Worm (Caenorhabditis elegans): ENCODE data around the gene C56G2.15.
A peak's percentile ranks its signal among the peaks of the same experiment; 100 is the strongest.

C56G2.15 gene

DNA sequence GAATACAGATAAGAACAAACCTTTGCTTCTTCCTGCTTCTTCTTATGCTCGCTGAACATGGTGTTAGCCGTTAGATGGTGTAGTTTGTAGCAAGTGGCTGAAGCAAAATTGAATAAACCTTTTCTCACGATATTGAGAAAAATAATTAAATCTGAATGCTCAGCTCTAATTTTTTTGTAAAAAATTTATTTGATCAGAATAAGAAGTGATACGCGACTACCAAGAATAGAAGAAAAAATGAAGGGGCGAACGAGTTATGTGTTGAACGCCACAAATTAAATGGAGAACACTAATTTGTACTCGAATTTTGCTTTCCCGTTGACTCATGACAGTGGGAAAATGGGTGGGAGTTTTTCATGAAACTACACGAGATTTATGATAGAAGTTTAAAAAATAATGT, 24.5 kb downstream of the C56G2.15 start, which contains the start of gene C56G2.9:
Gene C56G2.9, minus strand, starts transcription at position 101 of the 400 bp plus-strand sequence.
- no peak for TF ChIP-seq dmd-4 (tag; optimal IDR thresholded peaks at IDR 0.05; ENCODE audit: borderline replicate concordance)
- TF ChIP-seq ceh-18 (tag; optimal IDR thresholded peaks at IDR 0.05): no peak
- no peak for TF ChIP-seq syd-9 (tag; optimal IDR thresholded peaks at IDR 0.05)
- no peak for TF ChIP-seq ets-4 (tag; optimal IDR thresholded peaks at IDR 0.05)
- TF ChIP-seq odd-2 (tag; optimal IDR thresholded peaks at IDR 0.05): no peak
- TF ChIP-seq fkh-10 (GFP tag; optimal IDR thresholded peaks at IDR 0.05): no peak
- no peak for TF ChIP-seq pqm-1 (tag; optimal IDR thresholded peaks at IDR 0.05)
- no peak for TF ChIP-seq unc-3 (GFP tag; conservative IDR thresholded peaks at IDR 0.05)
- TF ChIP-seq unc-3 (tag; optimal IDR thresholded peaks at IDR 0.05): no peak
- no peak for TF ChIP-seq tbx-2 (tag; optimal IDR thresholded peaks at IDR 0.05)
- no peak for TF ChIP-seq pax-1 (tag; optimal IDR thresholded peaks at IDR 0.05)
- TF ChIP-seq hlh-8 (tag; optimal IDR thresholded peaks at IDR 0.05): no peak
- no peak for TF ChIP-seq K02D7.2 (tag; optimal IDR thresholded peaks at IDR 0.05)
- no peak for TF ChIP-seq ceh-30 (tag; optimal IDR thresholded peaks at IDR 0.05)
- no peak for TF ChIP-seq ceh-22 (tag; optimal IDR thresholded peaks at IDR 0.05)

DNA sequence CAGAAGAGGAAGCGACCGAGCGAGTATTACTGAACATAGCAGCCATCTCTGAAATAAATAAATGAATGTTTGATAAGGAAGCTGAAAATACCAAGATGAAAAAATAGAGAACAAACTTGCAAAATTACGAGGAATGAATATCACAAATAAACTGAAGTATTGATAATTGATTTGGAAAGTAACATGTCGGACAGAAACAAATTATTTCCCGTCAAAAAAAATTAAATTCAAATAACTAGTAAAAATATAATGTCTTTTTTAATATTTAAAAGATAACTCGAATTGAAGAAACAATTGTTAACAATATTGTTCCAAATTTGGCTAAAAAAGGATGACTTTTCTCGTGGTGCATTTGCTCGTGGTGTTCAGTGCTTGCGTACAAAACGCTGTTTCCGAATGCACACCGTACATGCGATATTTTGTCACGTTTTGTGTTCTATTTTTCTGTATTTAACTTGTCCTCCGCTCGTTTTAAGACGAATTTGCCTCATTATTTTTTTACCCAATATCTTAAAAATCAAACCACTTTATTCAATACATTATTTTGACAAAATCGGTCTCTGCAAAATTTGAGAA, 25.7 kb downstream of the C56G2.15 start, which contains the start of gene rpn-13:
Gene rpn-13, minus strand, starts transcription at position 51 of the 576 bp plus-strand sequence.
- peak; percentile 70 for TF ChIP-seq hlh-30 (tag; optimal IDR thresholded peaks at IDR 0.05; ENCODE audit: insufficient read depth)
- TF ChIP-seq ztf-16 (tag; optimal IDR thresholded peaks at IDR 0.05): no peak
- no peak for TF ChIP-seq unc-42 (tag; optimal IDR thresholded peaks at IDR 0.05)
- TF ChIP-seq odd-2 (tag; optimal IDR thresholded peaks at IDR 0.05): no peak
- TF ChIP-seq ceh-18 (tag; optimal IDR thresholded peaks at IDR 0.05): no peak
- peak; percentile 1 for TF ChIP-seq tbx-2 (tag; optimal IDR thresholded peaks at IDR 0.05)
- no peak for TF ChIP-seq ref-2 (tag; optimal IDR thresholded peaks at IDR 0.05)
- no peak for TF ChIP-seq ceh-22 (tag; optimal IDR thresholded peaks at IDR 0.05)
- no peak for TF ChIP-seq F13H6.1 (tag; optimal IDR thresholded peaks at IDR 0.05)
- TF ChIP-seq madf-2 (tag; optimal IDR thresholded peaks at IDR 0.05): no peak
- TF ChIP-seq nfya-1 (tag; optimal IDR thresholded peaks at IDR 0.05): peak; percentile 50
- peak; percentile 13 for TF ChIP-seq elt-2 (tag; optimal IDR thresholded peaks at IDR 0.05)

DNA sequence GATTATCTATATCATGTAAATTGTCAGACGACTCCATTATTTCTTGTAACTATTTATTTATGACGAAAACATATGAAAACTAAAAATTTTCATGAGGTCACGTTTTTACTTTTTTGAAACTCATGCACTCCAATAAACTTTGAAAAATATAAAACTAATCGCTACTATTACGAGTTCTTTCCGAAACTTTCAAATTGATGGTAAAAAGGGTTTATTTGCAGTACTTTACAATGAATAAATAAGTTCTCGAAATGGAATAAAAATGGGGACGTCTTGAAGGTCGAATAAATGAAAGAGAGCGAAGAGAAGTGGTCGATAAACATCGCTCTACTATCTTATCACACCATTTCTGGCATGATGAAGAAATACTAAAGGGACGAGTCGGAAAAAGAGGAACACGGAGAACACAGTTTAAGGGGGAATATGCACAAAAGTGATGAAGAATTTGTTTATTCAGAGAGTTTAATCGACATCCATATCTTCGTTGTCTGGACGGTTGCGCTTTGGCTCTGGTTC, 27.7 kb downstream of the C56G2.15 start, which contains the start of gene let-767:
Gene let-767, minus strand, starts transcription at position 51 of the 516 bp plus-strand sequence.
- peak; percentile 23 for TF ChIP-seq elt-2 (tag; optimal IDR thresholded peaks at IDR 0.05)
- no peak for TF ChIP-seq ref-2 (tag; optimal IDR thresholded peaks at IDR 0.05)
- no peak for TF ChIP-seq ceh-34 (tag; optimal IDR thresholded peaks at IDR 0.05)

DNA sequence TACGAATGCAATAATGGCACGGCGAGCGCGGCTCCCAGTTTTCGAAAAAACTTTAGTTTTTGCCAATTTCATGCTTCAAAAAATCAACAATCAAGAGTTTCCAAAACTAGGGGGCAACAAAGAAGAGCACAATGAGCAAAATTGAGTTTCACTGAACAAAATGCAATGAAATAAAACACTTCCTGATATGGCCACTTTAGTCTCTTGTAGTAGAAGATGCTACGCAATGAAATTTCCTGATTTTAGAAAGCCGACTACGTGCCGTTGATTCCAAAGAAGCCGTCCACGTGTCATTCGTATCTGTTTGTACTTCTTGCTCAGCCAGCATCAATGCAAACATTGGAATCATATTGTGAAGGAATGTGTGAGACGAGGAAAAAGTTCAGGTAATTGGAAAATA, 33.3 kb downstream of the C56G2.15 start:
- peak; percentile 58 for TF ChIP-seq unc-42 (tag; optimal IDR thresholded peaks at IDR 0.05)
- no peak for TF ChIP-seq ceh-2 (tag; optimal IDR thresholded peaks at IDR 0.05)

DNA sequence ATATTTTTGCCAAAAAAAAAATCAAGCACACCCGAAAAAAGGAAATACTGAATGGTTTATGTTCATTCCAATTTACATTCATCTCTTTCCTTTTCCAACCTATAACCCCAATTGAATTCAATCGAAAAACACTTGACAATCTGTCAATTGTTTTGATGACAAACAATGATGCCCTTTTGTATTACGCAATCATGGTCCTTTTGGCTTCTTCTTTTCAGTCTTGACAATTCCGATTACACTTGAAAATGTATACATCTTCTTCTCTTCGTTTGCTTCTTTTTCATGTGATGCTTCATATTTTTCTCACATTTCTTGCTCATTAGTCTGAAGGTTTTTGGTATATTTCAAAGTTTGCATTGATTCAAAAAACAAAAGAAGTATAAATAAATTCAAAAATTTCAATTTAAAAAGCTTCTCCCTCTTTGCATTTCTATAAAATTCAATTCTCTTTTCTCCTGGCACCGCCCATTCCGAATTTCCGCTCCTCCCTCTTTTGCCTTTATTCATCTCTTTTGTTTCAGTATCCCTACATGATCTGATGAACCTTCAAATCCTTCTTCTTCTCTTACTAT, 36.4 kb downstream of the C56G2.15 start, which contains the start of gene C56G2.4:
Gene C56G2.4, plus strand, starts transcription at position 522 of the 572 bp plus-strand sequence.
- TF ChIP-seq T23F11.4 (GFP tag; optimal IDR thresholded peaks at IDR 0.05) (no peak), unc-42 (tag; optimal IDR thresholded peaks at IDR 0.05) (peak; percentile 22)

DNA sequence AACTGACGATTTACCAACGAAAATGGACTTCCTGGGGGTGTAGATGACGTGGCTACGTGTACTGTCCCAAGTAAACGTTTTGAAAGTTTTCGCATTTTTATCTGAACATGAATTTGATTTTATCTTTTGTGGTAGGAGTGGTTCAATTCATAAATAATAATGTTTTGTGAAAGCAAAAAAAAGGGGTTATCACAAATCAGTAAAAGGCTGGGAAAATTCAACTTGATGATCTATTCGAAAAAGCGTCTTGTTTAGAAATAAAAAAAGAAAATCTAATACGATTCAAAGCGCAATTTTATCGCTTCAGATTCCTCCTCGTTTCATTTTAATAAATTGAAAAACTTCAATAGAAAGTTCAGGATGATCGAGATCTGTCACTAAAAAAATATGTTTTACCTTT, 43.6 kb downstream of the C56G2.15 start, which contains the start of gene C56G2.5:
Gene C56G2.5, minus strand, starts transcription at position 101 of the 400 bp plus-strand sequence.
- no peak for TF ChIP-seq ceh-2 (tag; optimal IDR thresholded peaks at IDR 0.05)
- TF ChIP-seq pag-3 (tag; optimal IDR thresholded peaks at IDR 0.05; ENCODE audit: borderline replicate concordance): no peak
- no peak for TF ChIP-seq pros-1 (tag; optimal IDR thresholded peaks at IDR 0.05)
- no peak for TF ChIP-seq ahr-1 (tag; optimal IDR thresholded peaks at IDR 0.05)
- TF ChIP-seq nhr-232 (tag; optimal IDR thresholded peaks at IDR 0.05): no peak
- TF ChIP-seq unc-3 (GFP tag; conservative IDR thresholded peaks at IDR 0.05): no peak
- no peak for TF ChIP-seq unc-3 (tag; optimal IDR thresholded peaks at IDR 0.05)
- TF ChIP-seq rnt-1 (tag; optimal IDR thresholded peaks at IDR 0.05): no peak
- TF ChIP-seq hlh-15 (tag; optimal IDR thresholded peaks at IDR 0.05): no peak
- no peak for TF ChIP-seq ttx-3 (tag; optimal IDR thresholded peaks at IDR 0.05)
- TF ChIP-seq K09A11.1 (tag; optimal IDR thresholded peaks at IDR 0.05; ENCODE audit: insufficient read depth): no peak
- no peak for TF ChIP-seq ceh-45 (GFP tag; IDR thresholded peaks at IDR 0.05)
- TF ChIP-seq K02D7.2 (tag; optimal IDR thresholded peaks at IDR 0.05): no peak
- no peak for TF ChIP-seq npax-4 (tag; optimal IDR thresholded peaks at IDR 0.05)
- no peak for TF ChIP-seq pax-1 (tag; optimal IDR thresholded peaks at IDR 0.05)
